Fruit fly (Drosophila melanogaster): ENCODE results near the gene CG43630.

dm6 chr3R:12676160-12676559, at the start of gene CG43630:
- TF ChIP-seq EcR (GFP tag; optimal IDR thresholded peaks at IDR 0.05) (no peak), psq (optimal IDR thresholded peaks at IDR 0.05) (no peak), usp (GFP tag; optimal IDR thresholded peaks at IDR 0.05) (no peak), CG8478 (optimal IDR thresholded peaks at IDR 0.05) (no peak)

Measured in whole organism.